Worm (Caenorhabditis elegans): ENCODE results near the gene teg-1.

- no peak for TF ChIP-seq nhr-12 (tag; optimal IDR thresholded peaks at IDR 0.05)
- no peak for TF ChIP-seq ceh-82 (tag; optimal IDR thresholded peaks at IDR 0.05)
- no peak for TF ChIP-seq fos-1 (tag; optimal IDR thresholded peaks at IDR 0.05)
- TF ChIP-seq zag-1 (tag; optimal IDR thresholded peaks at IDR 0.05), result no peak
- no peak for TF ChIP-seq ama-1 (optimal IDR thresholded peaks at IDR 0.05)
Observed at ce11 chrIII:11358273-11358672, 40.2 kb upstream of the teg-1 start.

Measured in whole organism, L2 larva.